Worm (Caenorhabditis elegans) whole organism, midembryonic: ENCODE data around the gene rfc-4.

Experiments
- T22C8.4 ChIP-seq: fragments of 200-800 bp; sonication (Bioruptor generic); IDR thresholded peaks from 2 replicates; pipeline ENCODE4 v1.3.6; 2022; ENCODE audit warnings: missing genetic modification characterization, missing compliant biosample characterization
- cog-1 ChIP-seq: sonication (generic microtip); optimal IDR thresholded peaks from 2 replicates; lab custom pipeline; 2016; ENCODE audit warnings: missing genetic modification characterization, missing compliant biosample characterization
- flt-1 ChIP-seq: fragments of 200-800 bp; sonication (Bioruptor generic); IDR thresholded peaks from 2 replicates; pipeline ENCODE4 v1.3.6; 2022; ENCODE audit warnings: missing genetic modification characterization, missing compliant biosample characterization
- med-1 ChIP-seq: sonication (generic microtip); optimal IDR thresholded peaks from 2 replicates; lab custom pipeline; 2017; ENCODE audit warnings: missing genetic modification characterization, mild to moderate bottlenecking, missing compliant biosample characterization, antibody characterized with exemption, missing genetic modification reagents; ENCODE audit not compliant: insufficient read depth
- ztf-23 ChIP-seq: fragments of 200-800 bp; sonication (Bioruptor generic); IDR thresholded peaks from 2 replicates; pipeline ENCODE4 v1.3.6; 2022; ENCODE audit warnings: missing genetic modification reagents, missing genetic modification characterization, missing compliant biosample characterization

DNA sequence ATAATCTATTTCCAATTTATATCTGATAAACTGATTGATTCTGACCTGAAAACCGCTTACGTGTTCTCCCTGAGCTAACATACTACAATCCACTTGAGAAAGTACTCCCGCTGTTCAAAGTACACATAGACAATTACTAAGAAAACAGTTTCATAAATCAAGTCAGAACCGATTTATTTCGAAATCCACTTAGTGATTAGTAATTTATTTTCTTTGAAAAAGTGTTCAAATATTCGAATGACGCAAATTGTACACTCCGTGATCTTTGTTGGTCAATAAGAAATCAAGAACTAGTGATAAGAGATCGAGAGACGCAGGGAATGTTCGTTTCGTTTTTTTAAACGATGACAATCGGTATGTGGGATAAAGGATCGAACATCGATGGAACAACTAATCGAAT, 20.4 kb downstream of the rfc-4 start:
- TF ChIP-seq cog-1 (tag; lab: Kevin White, UChicago) (no peak), med-1 (no peak), T22C8.4 (no peak), flt-1 (GFP tag; lab: Robert Waterston, UW) (no peak), ztf-23 (no peak)
